Fruit fly (Drosophila melanogaster) Kc167 (cell line): Measurements from ENCODE around the gene Cyp303a1.

Experiments used
- Myc ChIP-seq: fragments of >200 bp; optimal IDR thresholded peaks from 2 replicates; lab custom pipeline; 2017; ENCODE audit warnings: missing external identifiers
- Sin3A ChIP-seq: fragments of >200 bp; optimal IDR thresholded peaks from 2 replicates; lab custom pipeline; 2018; ENCODE audit warnings: missing external identifiers
- h ChIP-seq: fragments of >200 bp; optimal IDR thresholded peaks from 3 replicates; lab custom pipeline; 2018; ENCODE audit warnings: missing external identifiers
- insv ChIP-seq: fragments of >200 bp; optimal IDR thresholded peaks from 3 replicates; lab custom pipeline; 2018; ENCODE audit warnings: missing external identifiers
- psq ChIP-seq: fragments of >200 bp; optimal IDR thresholded peaks from 2 replicates; lab custom pipeline; 2017; ENCODE audit warnings: missing external identifiers
- ttk ChIP-seq: sonication (Bioruptor generic); optimal IDR thresholded peaks from 2 replicates; lab custom pipeline; 2017; ENCODE audit warnings: missing external identifiers

The Cyp303a1 gene

DNA sequence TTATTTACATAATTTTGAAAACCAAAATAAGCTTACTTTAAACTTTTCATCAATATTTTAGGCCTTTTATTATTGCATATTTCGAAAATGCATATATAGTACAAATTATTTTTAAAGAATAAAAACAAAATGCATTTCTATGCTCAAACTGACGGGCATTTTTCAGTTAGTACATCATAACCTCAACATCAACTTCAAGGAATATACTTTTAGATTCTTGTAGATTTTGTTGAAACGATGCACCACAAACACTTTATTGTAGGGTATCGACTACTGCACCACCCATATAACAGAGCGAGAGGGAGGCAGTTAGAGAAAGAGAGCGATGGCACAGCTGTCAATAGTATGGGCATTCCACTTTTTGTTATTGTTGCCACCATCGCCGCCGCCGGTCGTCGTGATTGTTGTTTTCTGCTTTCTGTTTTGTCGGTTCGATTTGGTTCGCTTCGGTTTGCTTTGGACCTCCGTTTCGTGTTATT lies 14.2 kb upstream of the Cyp303a1 start:
- TF ChIP-seq h (lab: Kevin White, UChicago) (no peak), psq (lab: Kevin White, UChicago) (no peak), Sin3A (lab: Kevin White, UChicago) (no peak), Myc (lab: Kevin White, UChicago) (no peak), insv (lab: Kevin White, UChicago) (no peak), ttk (lab: Kevin White, UChicago) (no peak)

DNA sequence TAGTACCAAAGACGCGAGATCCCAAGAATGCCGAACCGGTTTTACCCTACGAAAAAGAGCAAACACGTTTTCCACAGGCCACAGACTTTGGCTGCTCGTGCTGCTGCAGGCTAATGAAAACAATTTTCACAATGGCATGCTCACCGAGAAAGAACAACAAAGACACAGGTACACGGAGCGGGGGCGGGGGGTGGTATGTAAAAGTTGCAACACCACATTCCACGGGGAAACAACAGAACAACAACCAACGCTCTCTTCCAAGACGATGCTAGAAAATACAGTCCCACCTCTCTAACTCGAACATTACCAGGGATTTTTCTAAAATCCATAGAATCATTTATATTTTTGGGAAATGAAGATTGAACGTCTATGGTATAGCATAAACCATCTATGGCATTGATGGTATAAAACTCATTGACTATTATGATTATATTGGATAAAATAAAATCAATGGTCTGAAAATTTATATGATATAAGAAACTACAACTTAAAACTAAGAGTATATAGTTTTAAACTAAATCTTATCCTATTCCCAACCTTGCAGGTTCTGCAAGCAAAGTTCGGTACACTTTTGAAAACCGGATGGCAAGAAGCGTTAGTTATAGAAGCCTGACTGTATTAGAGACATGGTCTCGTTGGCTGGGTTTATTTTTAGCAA lies 12.4 kb upstream of the Cyp303a1 start:
- TF ChIP-seq insv (lab: Kevin White, UChicago), result no peak
- TF ChIP-seq h (lab: Kevin White, UChicago), result no peak
- no peak for TF ChIP-seq psq (lab: Kevin White, UChicago)
- TF ChIP-seq Sin3A (lab: Kevin White, UChicago), result no peak

DNA sequence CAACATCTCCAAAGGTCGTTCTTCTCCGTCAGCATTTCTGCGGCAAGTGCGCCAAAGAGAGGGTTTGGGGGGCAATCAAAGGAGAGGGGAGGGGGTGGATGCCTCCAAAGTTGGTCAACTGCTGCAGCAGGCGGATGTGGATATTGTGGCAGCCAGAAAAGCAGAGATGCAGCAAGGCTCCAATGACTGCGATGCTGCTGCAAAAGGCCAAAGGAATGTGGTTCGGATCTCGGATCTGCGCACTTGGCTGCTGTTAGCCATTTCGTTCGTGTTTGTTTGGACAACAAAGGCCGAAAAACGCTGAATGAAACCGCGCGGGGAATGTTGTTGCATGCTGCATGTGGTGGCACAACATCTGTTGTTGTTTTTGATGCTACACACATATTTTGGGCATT lies 11.9 kb upstream of the Cyp303a1 start:
- TF ChIP-seq ttk (lab: Kevin White, UChicago) (no peak), h (lab: Kevin White, UChicago) (no peak), insv (lab: Kevin White, UChicago) (no peak), Sin3A (lab: Kevin White, UChicago) (no peak), psq (lab: Kevin White, UChicago) (no peak), Myc (lab: Kevin White, UChicago) (no peak)

DNA sequence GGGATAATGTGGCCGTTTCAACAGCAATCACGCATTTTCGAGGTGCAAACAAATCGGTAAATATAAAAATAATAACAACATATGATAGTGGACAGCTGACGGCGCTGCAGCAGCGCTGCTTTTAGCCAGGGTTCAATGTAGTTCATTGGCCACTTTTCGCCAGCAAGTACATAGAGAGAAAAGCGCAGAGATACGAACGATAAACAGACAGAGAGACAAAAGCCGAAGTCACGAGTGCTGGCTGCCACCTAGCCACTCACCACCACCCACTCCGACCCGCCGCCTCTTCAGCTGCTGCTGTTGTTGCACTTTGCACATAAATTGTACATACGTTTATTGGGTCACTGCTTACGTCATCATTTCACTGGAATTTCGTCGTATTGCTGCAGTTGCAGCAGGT lies 11.1 kb upstream of the Cyp303a1 start:
- TF ChIP-seq Myc (lab: Kevin White, UChicago) (no peak), Sin3A (lab: Kevin White, UChicago) (no peak), h (lab: Kevin White, UChicago) (no peak), ttk (lab: Kevin White, UChicago) (no peak), psq (lab: Kevin White, UChicago) (no peak)

- no peak for TF ChIP-seq insv (lab: Kevin White, UChicago)
These were observed 9.4 kb upstream of the Cyp303a1 start for dm6 chr2L:16284306-16285299.

- TF ChIP-seq psq (lab: Kevin White, UChicago), result no peak
- no peak for TF ChIP-seq Myc (lab: Kevin White, UChicago)
- TF ChIP-seq Sin3A (lab: Kevin White, UChicago), result no peak
- no peak for TF ChIP-seq h (lab: Kevin White, UChicago)
- no peak for TF ChIP-seq ttk (lab: Kevin White, UChicago)
- no peak for TF ChIP-seq insv (lab: Kevin White, UChicago)
These were observed 8.2 kb upstream of the Cyp303a1 start for dm6 chr2L:16285692-16286359.

DNA sequence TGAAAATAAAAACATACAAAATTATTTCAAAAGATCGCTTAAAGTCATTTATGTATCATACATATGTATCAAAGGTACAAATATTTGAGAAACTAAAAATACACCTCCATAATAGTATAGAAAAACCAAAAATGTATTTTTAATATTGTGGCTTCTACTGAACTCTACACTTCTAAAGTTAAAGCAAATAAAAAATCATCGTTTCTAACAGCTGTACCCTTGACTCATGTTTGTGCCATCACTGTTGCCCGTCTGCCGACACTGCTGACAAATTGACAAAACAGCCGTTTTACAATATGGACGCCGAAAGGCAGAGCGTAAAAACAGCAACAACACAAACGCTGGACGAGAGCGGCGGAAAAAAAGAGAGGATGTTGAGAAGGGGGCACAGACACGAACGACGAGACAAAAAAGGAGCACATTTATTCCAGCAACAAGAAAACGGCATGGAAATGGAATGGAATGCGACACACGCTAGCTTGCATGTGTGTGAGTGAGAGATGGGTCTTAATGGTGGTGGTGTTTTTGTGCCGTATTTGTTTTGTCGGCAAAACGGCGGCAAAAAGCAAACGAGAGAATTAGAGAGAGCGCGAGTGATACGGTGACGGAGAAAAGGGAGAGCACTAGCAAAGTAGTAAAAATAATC lies 7.5 kb upstream of the Cyp303a1 start:
- TF ChIP-seq ttk (lab: Kevin White, UChicago), result no peak
- peak; percentile 89 for TF ChIP-seq psq (lab: Kevin White, UChicago)

DNA sequence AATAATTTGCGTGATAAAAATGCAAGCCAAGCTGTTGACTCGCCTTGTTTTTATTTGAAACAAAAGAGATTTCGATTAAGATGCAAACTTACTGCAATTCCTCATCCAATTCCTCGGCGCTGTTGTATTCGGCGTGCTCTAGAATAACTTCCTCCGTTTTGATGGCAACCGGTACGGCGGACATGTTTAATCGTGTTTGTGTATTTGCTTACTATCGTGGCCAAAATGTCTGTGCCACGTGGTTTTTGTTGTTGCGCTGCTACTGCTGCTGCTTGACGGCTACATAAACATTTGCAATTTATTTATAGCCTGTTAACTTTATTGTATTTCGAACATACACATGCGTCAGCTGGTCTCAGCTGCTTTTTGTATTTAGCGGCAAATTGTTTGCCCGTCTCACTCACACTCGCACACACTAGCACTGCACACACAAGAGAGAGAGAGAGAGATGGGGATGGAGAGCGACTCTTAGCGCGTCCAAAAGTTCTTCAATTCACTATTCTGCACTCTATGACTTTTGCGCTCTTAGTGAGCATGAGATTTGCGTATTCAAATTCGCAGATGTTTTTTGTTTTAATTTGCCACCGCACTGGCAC lies 6.9 kb upstream of the Cyp303a1 start:
- no peak for TF ChIP-seq ttk (lab: Kevin White, UChicago)
- TF ChIP-seq Sin3A (lab: Kevin White, UChicago), result no peak
- no peak for TF ChIP-seq Myc (lab: Kevin White, UChicago)
- TF ChIP-seq h (lab: Kevin White, UChicago), result no peak
- TF ChIP-seq insv (lab: Kevin White, UChicago), result no peak
- no peak for TF ChIP-seq psq (lab: Kevin White, UChicago)

DNA sequence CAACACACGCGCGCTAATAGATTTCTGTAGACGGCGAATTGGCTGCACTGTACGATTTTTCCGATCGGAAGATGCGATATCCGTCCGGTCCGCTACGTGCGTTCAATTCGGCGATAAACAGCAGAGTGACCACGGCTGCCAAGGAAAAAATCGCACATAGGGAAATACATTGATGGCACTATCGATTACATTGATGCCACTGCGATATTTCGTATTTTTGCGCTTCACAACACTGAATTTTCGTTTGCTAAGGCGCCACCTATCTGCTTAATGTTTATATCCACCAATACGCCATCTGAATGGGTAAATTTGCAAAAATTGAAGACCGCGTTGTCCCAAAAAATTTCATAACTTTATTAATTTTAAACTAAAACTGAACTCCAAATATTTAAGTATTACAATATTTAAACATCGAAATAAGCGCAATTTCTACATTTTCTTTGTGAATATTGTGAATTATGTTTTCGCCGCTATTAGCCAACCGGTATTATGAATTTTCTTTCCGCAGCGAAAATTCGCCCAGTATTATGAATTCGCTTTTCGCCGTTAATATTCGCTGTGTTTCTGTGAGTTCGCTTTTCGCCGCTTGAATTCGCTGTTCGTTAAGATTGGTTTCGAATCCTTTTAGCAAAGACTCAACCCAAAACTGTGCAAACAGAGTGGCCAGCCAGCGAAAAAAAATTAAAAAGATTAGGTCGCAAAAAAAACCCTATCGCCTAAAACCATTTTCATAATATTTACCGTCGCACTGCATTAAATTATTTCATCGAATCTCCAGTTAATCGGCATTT lies 6.2 kb upstream of the Cyp303a1 start, which contains the start of the genes crp and pkaap:
TSS of gene crp (minus strand) at position 129 of the 791 bp plus-strand sequence.
TSS of gene pkaap (plus strand) at position 689 of the 791 bp plus-strand sequence.
- TF ChIP-seq ttk (lab: Kevin White, UChicago) (no peak), h (lab: Kevin White, UChicago) (no peak), Myc (lab: Kevin White, UChicago) (no peak), Sin3A (lab: Kevin White, UChicago) (no peak), psq (lab: Kevin White, UChicago) (no peak), insv (lab: Kevin White, UChicago) (no peak)

dm6 chr2L:16288393-16288731 lies 5.6 kb upstream of the Cyp303a1 start:
- TF ChIP-seq psq (lab: Kevin White, UChicago) (no peak), Myc (lab: Kevin White, UChicago) (no peak), Sin3A (lab: Kevin White, UChicago) (no peak), ttk (lab: Kevin White, UChicago) (no peak), insv (lab: Kevin White, UChicago) (no peak), h (lab: Kevin White, UChicago) (no peak)
